Fruit fly (Drosophila melanogaster) whole organism, prepupa: Measurements from ENCODE around the gene CarT.

Experiments
- CG10631 ChIP-seq: fragments of 200-800 bp; sonication (Bioruptor generic); optimal IDR thresholded peaks from 2 replicates; lab custom pipeline; 2016; ENCODE audit warnings: missing biosample characterization, missing genetic modification characterization
- CG10669 ChIP-seq: fragments of 200-800 bp; sonication (Bioruptor generic); optimal IDR thresholded peaks from 3 replicates; lab custom pipeline; 2018; ENCODE audit warnings: missing biosample characterization, mild to moderate bottlenecking, missing genetic modification characterization, moderate library complexity
- CG11762 ChIP-seq: fragments of 200-800 bp; sonication (Bioruptor generic); optimal IDR thresholded peaks from 3 replicates; lab custom pipeline; 2016; ENCODE audit warnings: missing biosample characterization, missing genetic modification characterization; ENCODE audit not compliant: insufficient read depth
- CG15336 ChIP-seq: fragments of 200-800 bp; sonication (Bioruptor generic); IDR thresholded peaks from 2 replicates; pipeline ENCODE4 v1.3.6; 2022; ENCODE audit warnings: missing biosample characterization, missing genetic modification characterization
- CG1621 ChIP-seq: fragments of 200-800 bp; sonication (Bioruptor generic); optimal IDR thresholded peaks from 3 replicates; lab custom pipeline; 2018; ENCODE audit warnings: missing biosample characterization, mild to moderate bottlenecking, missing genetic modification characterization
- CG16779 ChIP-seq: fragments of 200-800 bp; sonication (Bioruptor generic); optimal IDR thresholded peaks from 3 replicates; lab custom pipeline; 2017; ENCODE audit warnings: missing biosample characterization, mild to moderate bottlenecking, missing genetic modification characterization
- CG3032 ChIP-seq: fragments of 200-800 bp; optimal IDR thresholded peaks from 2 replicates; lab custom pipeline; 2019; ENCODE audit warnings: missing biosample characterization, mild to moderate bottlenecking, missing genetic modification characterization, moderate library complexity
- CG32006 ChIP-seq: fragments of 200-800 bp; sonication (Bioruptor generic); optimal IDR thresholded peaks from 3 replicates; lab custom pipeline; 2017; ENCODE audit warnings: missing biosample characterization, mild to moderate bottlenecking, missing genetic modification characterization
- CG3919 ChIP-seq: fragments of 200-800 bp; sonication (Bioruptor generic); optimal IDR thresholded peaks from 3 replicates; lab custom pipeline; 2016; ENCODE audit warnings: missing biosample characterization, missing genetic modification characterization
- CG4318 ChIP-seq: fragments of 200-800 bp; sonication (Bioruptor generic); optimal IDR thresholded peaks from 3 replicates; lab custom pipeline; 2017; ENCODE audit warnings: missing biosample characterization, mild to moderate bottlenecking, missing genetic modification characterization
- CG6163 ChIP-seq: fragments of 200-800 bp; sonication (Bioruptor generic); IDR thresholded peaks from 3 replicates; pipeline ENCODE4 v1.3.6; 2022; ENCODE audit warnings: missing biosample characterization, missing genetic modification characterization
- CG6276 ChIP-seq: fragments of 200-800 bp; sonication (Bioruptor generic); optimal IDR thresholded peaks from 2 replicates; lab custom pipeline; 2017; ENCODE audit warnings: missing biosample characterization, mild to moderate bottlenecking, missing genetic modification characterization
- CG6808 ChIP-seq: fragments of 200-800 bp; sonication (Bioruptor generic); optimal IDR thresholded peaks from 3 replicates; lab custom pipeline; 2017; ENCODE audit warnings: missing biosample characterization, missing genetic modification characterization, mild to moderate bottlenecking, moderate library complexity, missing genetic modification reagents
- CG7368 ChIP-seq: fragments of 200-800 bp; sonication (Bioruptor generic); optimal IDR thresholded peaks from 3 replicates; lab custom pipeline; 2016; ENCODE audit warnings: missing biosample characterization, missing genetic modification characterization
- CG8119 ChIP-seq: fragments of 200-800 bp; sonication (Bioruptor generic); IDR thresholded peaks from 3 replicates; pipeline ENCODE4 v1.3.6; 2022; ENCODE audit warnings: missing biosample characterization, missing genetic modification characterization
- CG8632 ChIP-seq: fragments of 200-800 bp; sonication (Bioruptor generic); optimal IDR thresholded peaks from 3 replicates; lab custom pipeline; 2016; ENCODE audit warnings: missing biosample characterization, missing genetic modification characterization
- CG9139 ChIP-seq: fragments of 200-800 bp; sonication (Bioruptor generic); optimal IDR thresholded peaks from 3 replicates; lab custom pipeline; 2017; ENCODE audit warnings: missing biosample characterization, mild to moderate bottlenecking, missing genetic modification characterization
- Eip75B ChIP-seq: fragments of 200-800 bp; sonication (Bioruptor generic); optimal IDR thresholded peaks from 3 replicates; lab custom pipeline; 2016; ENCODE audit warnings: missing biosample characterization, missing genetic modification characterization
- Eip93F ChIP-seq: fragments of 200-800 bp; sonication (Bioruptor generic); optimal IDR thresholded peaks from 2 replicates; lab custom pipeline; 2016; ENCODE audit warnings: missing biosample characterization, mild to moderate bottlenecking, missing genetic modification characterization
- Ets21C ChIP-seq: fragments of 200-800 bp; sonication (Bioruptor generic); optimal IDR thresholded peaks from 3 replicates; lab custom pipeline; 2016; ENCODE audit warnings: missing biosample characterization, missing genetic modification characterization
- Hr38 ChIP-seq: sonication (Bioruptor generic); optimal IDR thresholded peaks from 2 replicates; lab custom pipeline; 2016; ENCODE audit warnings: missing biosample characterization, missing genetic modification characterization
- Hr39 ChIP-seq: fragments of 200-800 bp; sonication (Bioruptor generic); optimal IDR thresholded peaks from 2 replicates; lab custom pipeline; 2016; ENCODE audit warnings: missing biosample characterization, missing genetic modification characterization
- Hr4 ChIP-seq: fragments of 200-800 bp; sonication (Bioruptor generic); optimal IDR thresholded peaks from 3 replicates; lab custom pipeline; 2016; ENCODE audit warnings: missing biosample characterization, missing genetic modification characterization
- Lpt ChIP-seq: fragments of 200-800 bp; sonication (Bioruptor generic); optimal IDR thresholded peaks from 3 replicates; lab custom pipeline; 2016; ENCODE audit warnings: missing biosample characterization, missing genetic modification characterization
- Met ChIP-seq: fragments of 200-800 bp; sonication (Bioruptor generic); optimal IDR thresholded peaks from 3 replicates; lab custom pipeline; 2016; ENCODE audit warnings: missing biosample characterization, missing genetic modification characterization
- OdsH ChIP-seq: fragments of 200-800 bp; sonication (Bioruptor generic); optimal IDR thresholded peaks from 3 replicates; lab custom pipeline; 2016; ENCODE audit warnings: missing biosample characterization, missing genetic modification characterization
- Sox102F ChIP-seq: fragments of 200-800 bp; sonication (Bioruptor generic); optimal IDR thresholded peaks from 2 replicates; lab custom pipeline; 2016; ENCODE audit warnings: missing biosample characterization, mild to moderate bottlenecking, missing genetic modification characterization
- Sox15 ChIP-seq: fragments of 200-800 bp; sonication (Bioruptor generic); optimal IDR thresholded peaks from 3 replicates; lab custom pipeline; 2016; ENCODE audit warnings: missing biosample characterization, missing genetic modification characterization
- achi ChIP-seq: fragments of 200-800 bp; sonication (Bioruptor generic); optimal IDR thresholded peaks from 3 replicates; lab custom pipeline; 2016; ENCODE audit warnings: missing biosample characterization, missing genetic modification characterization
- acj6 ChIP-seq: fragments of 200-800 bp; sonication (Bioruptor generic); optimal IDR thresholded peaks from 3 replicates; lab custom pipeline; 2016; ENCODE audit warnings: missing biosample characterization, missing genetic modification characterization
- cyc ChIP-seq: fragments of 200-800 bp; sonication (Bioruptor generic); optimal IDR thresholded peaks from 3 replicates; lab custom pipeline; 2016; ENCODE audit warnings: missing biosample characterization, missing genetic modification characterization
- dac ChIP-seq: fragments of 200-800 bp; sonication (Bioruptor generic); optimal IDR thresholded peaks from 2 replicates; lab custom pipeline; 2017; ENCODE audit warnings: missing biosample characterization, mild to moderate bottlenecking, missing genetic modification characterization
- dsx ChIP-seq: fragments of 200-800 bp; optimal IDR thresholded peaks from 3 replicates; lab custom pipeline; 2019; ENCODE audit warnings: missing biosample characterization, mild to moderate bottlenecking, missing genetic modification characterization, moderate library complexity; ENCODE audit not compliant: poor library complexity, severe bottlenecking
- eg ChIP-seq: fragments of 200-800 bp; sonication (Bioruptor generic); IDR thresholded peaks from 3 replicates; pipeline ENCODE4 v1.3.6; 2022; ENCODE audit warnings: missing biosample characterization, missing genetic modification characterization
- esn ChIP-seq: fragments of 200-800 bp; sonication (Bioruptor generic); optimal IDR thresholded peaks from 2 replicates; lab custom pipeline; 2016; ENCODE audit warnings: missing biosample characterization, mild to moderate bottlenecking, missing genetic modification characterization, moderate library complexity
- fd59A ChIP-seq: fragments of 200-800 bp; sonication (Bioruptor generic); optimal IDR thresholded peaks from 2 replicates; lab custom pipeline; 2017; ENCODE audit warnings: missing biosample characterization, mild to moderate bottlenecking, missing genetic modification characterization, missing genetic modification reagents
- fd85E ChIP-seq: fragments of 200-800 bp; sonication (Bioruptor generic); optimal IDR thresholded peaks from 3 replicates; lab custom pipeline; 2016; ENCODE audit warnings: missing biosample characterization, missing genetic modification characterization
- fkh ChIP-seq: fragments of 200-800 bp; sonication (Bioruptor generic); optimal IDR thresholded peaks from 3 replicates; lab custom pipeline; 2017; ENCODE audit warnings: missing biosample characterization, mild to moderate bottlenecking, missing genetic modification characterization, moderate library complexity
- lz ChIP-seq: fragments of 200-800 bp; sonication (Bioruptor generic); optimal IDR thresholded peaks from 3 replicates; lab custom pipeline; 2016; ENCODE audit warnings: missing biosample characterization, missing genetic modification characterization
- net ChIP-seq: fragments of 200-800 bp; sonication (Bioruptor generic); optimal IDR thresholded peaks from 3 replicates; lab custom pipeline; 2016; ENCODE audit warnings: missing biosample characterization, missing genetic modification characterization
- pdm3 ChIP-seq: fragments of 200-800 bp; sonication (Bioruptor generic); optimal IDR thresholded peaks from 3 replicates; lab custom pipeline; 2016; ENCODE audit warnings: missing biosample characterization, missing genetic modification characterization
- ss ChIP-seq, 2 experiments: fragments of 200-800 bp; sonication (Bioruptor generic); optimal IDR thresholded peaks; 2 replicates in 1 of 2; 3 replicates in 1 of 2; lab custom pipeline; 2017 to 2018; ENCODE audit warnings: mild to moderate bottlenecking in 2 of 2, missing biosample characterization in 2 of 2, missing genetic modification characterization in 2 of 2, moderate library complexity in 1 of 2
- svp ChIP-seq: fragments of 200-800 bp; sonication (Bioruptor generic); peaks from one replicate; lab custom pipeline; 2016; ENCODE audit warnings: missing biosample characterization, missing genetic modification characterization
- topi ChIP-seq: fragments of 200-800 bp; sonication (Bioruptor generic); optimal IDR thresholded peaks from 3 replicates; lab custom pipeline; 2016; ENCODE audit warnings: missing biosample characterization, missing genetic modification characterization
- vri ChIP-seq: fragments of 200-800 bp; sonication (Bioruptor generic); optimal IDR thresholded peaks from 3 replicates; lab custom pipeline; 2016; ENCODE audit warnings: missing biosample characterization, mild to moderate bottlenecking, missing genetic modification characterization

The CarT gene

DNA sequence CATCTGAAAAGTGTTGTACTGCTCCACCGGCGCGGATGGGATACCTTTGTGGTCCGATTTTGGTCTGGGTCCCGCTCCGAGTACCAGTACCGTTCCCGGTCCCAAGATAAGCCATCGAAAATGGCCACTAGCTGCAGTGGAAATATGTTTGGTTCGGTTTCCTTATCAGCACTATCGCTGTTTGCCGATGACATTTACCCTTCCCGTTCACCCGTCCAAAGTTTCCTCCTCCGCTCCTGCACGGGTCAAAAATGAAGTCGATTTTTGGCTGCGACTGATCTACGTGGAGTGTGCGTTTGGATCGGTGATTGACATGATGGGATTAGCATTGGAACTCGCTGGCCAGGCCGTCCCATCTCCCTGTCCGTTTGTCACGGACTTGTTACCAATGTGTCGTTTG is 44.4 kb upstream of the CarT start:
- no peak for TF ChIP-seq Sox102F (GFP tag; lab: Kevin White, UChicago)
- peak; percentile 27 for TF ChIP-seq fkh (GFP tag; lab: Kevin White, UChicago)
- no peak for TF ChIP-seq CG6808 (GFP tag; lab: Kevin White, UChicago)
- no peak for TF ChIP-seq cyc (GFP tag; lab: Kevin White, UChicago)
- TF ChIP-seq CG8119 (GFP tag; lab: Robert Waterston, UW) = no peak
- TF ChIP-seq, all 60 proteins: peak for 1

DNA sequence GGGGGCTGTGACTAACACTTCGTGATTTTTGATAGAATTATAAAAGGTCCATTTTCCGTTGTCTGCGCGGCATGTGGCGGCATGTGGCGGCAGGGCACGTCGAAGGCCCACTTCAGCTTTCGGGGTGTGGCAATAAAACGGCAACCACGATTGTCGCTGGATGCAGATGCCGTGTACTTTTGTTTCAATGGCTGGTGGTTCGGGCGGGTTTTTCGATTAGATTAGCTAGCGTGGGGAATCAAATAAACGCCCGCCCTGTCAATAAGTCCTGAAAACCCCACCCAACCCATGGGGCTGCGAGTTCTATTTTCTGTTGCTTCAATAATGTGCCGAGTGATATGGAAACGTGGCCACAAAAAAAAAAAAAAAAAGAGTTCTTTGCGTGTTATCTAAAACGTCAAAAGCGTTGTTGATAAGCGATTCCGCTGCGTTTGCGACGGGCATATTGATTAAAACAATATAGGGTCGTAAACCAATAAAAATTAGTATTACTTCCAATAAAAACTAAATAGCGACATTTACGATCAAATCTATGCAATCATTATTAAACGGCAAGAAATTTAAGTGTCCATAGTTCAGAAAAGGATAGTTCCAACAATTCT is 43.5 kb upstream of the CarT start:
- TF ChIP-seq CG6808 (GFP tag; lab: Kevin White, UChicago) (no peak), fkh (GFP tag; lab: Kevin White, UChicago) (peak; percentile 2)

DNA sequence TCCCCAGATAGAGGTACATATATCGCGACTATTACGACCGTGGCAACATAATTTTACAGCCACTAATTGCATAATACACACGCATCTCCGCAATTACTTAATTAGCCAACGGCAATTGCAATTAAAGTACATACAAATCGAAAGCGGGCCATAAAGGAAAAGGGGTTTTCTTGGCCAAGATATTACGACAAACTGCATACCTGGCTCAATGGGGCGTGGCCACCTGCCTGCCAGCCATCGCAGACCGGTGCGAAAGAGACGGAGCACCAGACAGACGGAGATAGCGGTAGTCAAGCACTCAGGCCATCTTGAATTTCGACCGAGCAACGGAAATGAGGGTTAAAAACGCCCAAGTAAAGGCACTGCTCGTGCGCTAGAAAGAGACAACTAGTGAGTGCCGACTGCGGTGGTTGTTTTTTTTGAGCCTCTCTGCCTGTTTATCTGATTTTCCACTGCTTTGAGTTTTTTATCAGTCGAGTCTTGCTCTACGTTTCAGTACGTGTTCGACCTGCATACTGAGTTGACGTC is 40.2 kb upstream of the CarT start, which contains the start of gene cad:
TSS of gene cad (plus strand) at position 490 of the 528 bp plus-strand sequence.
- TF ChIP-seq Eip75B (GFP tag; lab: Kevin White, UChicago) (no peak), lz (GFP tag; lab: Kevin White, UChicago) (peak; percentile 50), CG3032 (tag; lab: Kevin White, UChicago) (no peak), pdm3 (GFP tag; lab: Kevin White, UChicago) (peak; percentile 22), eg (GFP tag; lab: Robert Waterston, UW) (peak; percentile 57; the same call in 1 of the 3 replicates), CG11762 (peak; percentile 51), net (peak; percentile 25), CG6808 (GFP tag; lab: Kevin White, UChicago) (no peak), OdsH (GFP tag; lab: Kevin White, UChicago) (peak; percentile 19), CG10631 (GFP tag; lab: Kevin White, UChicago) (no peak), dac (GFP tag; lab: Kevin White, UChicago) (no peak), fd85E (GFP tag; lab: Kevin White, UChicago) (no peak), Hr39 (no peak), CG6276 (no peak), CG15336 (GFP tag; lab: Robert Waterston, UW) (no peak), CG10669 (GFP tag; lab: Kevin White, UChicago) (no peak), CG32006 (no peak), svp (GFP tag; lab: Kevin White, UChicago) (no peak), Sox102F (GFP tag; lab: Kevin White, UChicago) (peak; percentile 28), CG6163 (GFP tag; lab: Robert Waterston, UW) (peak; percentile 86), Ets21C (GFP tag; lab: Kevin White, UChicago) (no peak), Hr4 (GFP tag; lab: Kevin White, UChicago) (no peak), acj6 (GFP tag; lab: Kevin White, UChicago) (peak; percentile 42), CG3919 (GFP tag; lab: Kevin White, UChicago) (peak; percentile 72), fkh (GFP tag; lab: Kevin White, UChicago) (peak; percentile 52), esn (GFP tag; lab: Kevin White, UChicago) (peak; percentile 66), Hr38 (GFP tag; lab: Kevin White, UChicago) (no peak), fd59A (GFP tag; lab: Kevin White, UChicago) (no peak), CG16779 (tag; lab: Kevin White, UChicago) (peak; percentile 23), CG8632 (GFP tag; lab: Kevin White, UChicago) (peak; percentile 35), CG7368 (GFP tag; lab: Kevin White, UChicago) (peak; percentile 70), CG4318 (GFP tag; lab: Kevin White, UChicago) (no peak), topi (GFP tag; lab: Kevin White, UChicago) (no peak), CG9139 (GFP tag; lab: Kevin White, UChicago) (peak; percentile 51), Lpt (GFP tag; lab: Kevin White, UChicago) (no peak), Met (GFP tag; lab: Kevin White, UChicago) (peak; percentile 55), CG8119 (GFP tag; lab: Robert Waterston, UW) (peak; percentile 44; the same call in 1 of the 3 replicates), CG1621 (tag; lab: Kevin White, UChicago) (peak; percentile 18), vri (GFP tag; lab: Kevin White, UChicago) (peak; percentile 75), achi (GFP tag; lab: Kevin White, UChicago) (peak; percentile 36), Sox15 (GFP tag; lab: Kevin White, UChicago) (no peak), ss (GFP tag; optimal IDR thresholded peaks at IDR 0.05; lab: Kevin White, UChicago) (peak in 1 of 2 experiments; percentile 64), dsx (GFP tag; lab: Kevin White, UChicago) (no peak), Eip93F (GFP tag; lab: Kevin White, UChicago) (no peak)
